Fruit fly (Drosophila melanogaster) whole organism: ENCODE data around the gene CG1847.

Experiments
- CG8478 ChIP-seq: fragments of >200 bp; optimal IDR thresholded peaks from 2 replicates; lab custom pipeline; 2018; ENCODE audit warnings: inconsistent platforms
- Dll ChIP-seq: fragments of >200 bp; optimal IDR thresholded peaks from 2 replicates; lab custom pipeline; 2017
- usp ChIP-seq: fragments of >200 bp; optimal IDR thresholded peaks from 2 replicates; lab custom pipeline; 2017; ENCODE audit warnings: missing biosample characterization, missing genetic modification characterization, mixed read lengths

- TF ChIP-seq Dll (lab: Kevin White, UChicago): no peak
- TF ChIP-seq CG8478: no peak
- no peak for TF ChIP-seq usp (GFP tag; lab: Kevin White, UChicago)
Observed at dm6 chrX:11839308-11839707, 29.7 kb upstream of the CG1847 start, which contains the start of gene Cyp28c1.
